Worm (Caenorhabditis elegans): Measurements from ENCODE around the gene C32B5.7.

DNA sequence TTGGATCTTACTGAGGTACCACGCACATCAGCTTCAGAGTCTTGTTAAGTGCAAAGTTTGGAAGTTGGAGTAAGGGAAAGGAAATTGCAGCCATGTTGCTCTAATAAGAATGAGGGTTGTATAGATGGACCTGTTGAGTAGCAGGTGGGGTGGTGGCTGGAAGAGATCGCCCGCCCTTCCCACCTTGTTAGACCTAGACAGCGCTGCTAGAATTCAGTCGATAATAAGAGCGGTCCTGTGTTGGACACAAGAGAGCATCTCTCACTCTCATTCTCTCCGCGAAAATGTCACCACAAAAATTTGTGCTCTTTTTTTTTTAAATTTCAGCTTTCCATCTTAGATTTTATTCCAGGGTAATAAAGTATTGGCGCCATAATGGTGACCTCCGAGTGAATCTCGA is 41.0 kb downstream of the C32B5.7 start, which contains the start of the genes fbxb-30 and F45D11.5:
- TF ChIP-seq lsy-2 (tag; optimal IDR thresholded peaks at IDR 0.05): no peak
- TF ChIP-seq swsn-7 (tag; optimal IDR thresholded peaks at IDR 0.05): no peak
- TF ChIP-seq efl-1 (optimal IDR thresholded peaks at IDR 0.05): no peak
- TF ChIP-seq efl-1 (GFP tag; optimal IDR thresholded peaks at IDR 0.05 in 1 of 2): no peak
- TF ChIP-seq lir-3 (tag; optimal IDR thresholded peaks at IDR 0.05; ENCODE audit: poor library complexity): no peak
- no peak for TF ChIP-seq nhr-28 (tag; optimal IDR thresholded peaks at IDR 0.05)
- TF ChIP-seq egl-27 (tag; optimal IDR thresholded peaks at IDR 0.05): no peak
